Worm (Caenorhabditis elegans) whole organism, young adult: ENCODE results near the gene F16B4.4.

ENCODE experiments used
- B0261.1 ChIP-seq: sonication (generic microtip); optimal IDR thresholded peaks from 2 replicates; lab custom pipeline; 2016; ENCODE audit warnings: mild to moderate bottlenecking, missing genetic modification characterization, moderate library complexity, missing compliant biosample characterization
- D2030.7 ChIP-seq: fragments of 200-800 bp; sonication (Bioruptor generic); IDR thresholded peaks from 2 replicates; pipeline ENCODE4 v1.3.6; 2022; ENCODE audit warnings: missing genetic modification reagents, missing genetic modification characterization, missing compliant biosample characterization
- F23B12.7 ChIP-seq: sonication (generic microtip); optimal IDR thresholded peaks from 2 replicates; lab custom pipeline; 2017; ENCODE audit warnings: missing genetic modification characterization, mild to moderate bottlenecking, missing compliant biosample characterization, antibody characterized with exemption, moderate library complexity; ENCODE audit not compliant: insufficient read depth
- bed-1 ChIP-seq: fragments of 200-800 bp; sonication (Bioruptor generic); IDR thresholded peaks from 2 replicates; pipeline ENCODE4 v1.3.6; 2022; ENCODE audit warnings: missing genetic modification reagents, missing genetic modification characterization, missing compliant biosample characterization
- madf-8 ChIP-seq: fragments of 200-800 bp; sonication (Bioruptor generic); conservative IDR thresholded peaks from 2 replicates; pipeline ENCODE4 v1.3.6; 2022; ENCODE audit warnings: missing genetic modification reagents, missing genetic modification characterization, missing compliant biosample characterization
- nhr-90 ChIP-seq: sonication (generic microtip); optimal IDR thresholded peaks from 2 replicates; lab custom pipeline; 2016; ENCODE audit warnings: missing genotype, mild to moderate bottlenecking, missing genetic modification characterization, missing compliant biosample characterization
- sptf-2 ChIP-seq: fragments of 200-800 bp; sonication (Bioruptor generic); optimal IDR thresholded peaks from 2 replicates; lab custom pipeline; 2018; ENCODE audit warnings: mild to moderate bottlenecking, missing genetic modification characterization, missing compliant biosample characterization
- unc-62 ChIP-seq: fragments of 150-350 bp; optimal IDR thresholded peaks from 2 replicates; lab custom pipeline; 2014; ENCODE audit warnings: missing biosample characterization, missing genetic modification reagents, missing genetic modification characterization

DNA sequence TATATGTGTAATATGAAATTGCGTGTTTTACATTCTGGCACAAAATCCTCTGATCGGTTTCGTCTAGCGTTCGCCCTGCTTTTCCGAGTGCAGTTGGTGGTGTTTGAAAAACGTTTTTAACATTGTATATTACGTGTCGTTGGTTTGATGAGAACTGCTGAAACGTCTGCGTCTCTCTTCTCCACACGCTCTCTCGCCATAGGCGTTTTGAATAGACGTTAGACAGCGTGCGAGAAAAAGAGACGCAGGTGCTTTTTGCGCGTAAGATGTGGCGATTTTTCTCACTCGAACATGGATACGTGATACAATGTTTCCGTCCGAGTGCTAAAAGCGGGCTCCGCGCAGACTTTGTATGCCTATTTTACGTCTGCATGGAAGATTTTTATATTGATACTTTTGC is 26.7 kb downstream of the F16B4.4 start:
- TF ChIP-seq B0261.1 (no peak), madf-8 (GFP tag; lab: Robert Waterston, UW) (no peak), bed-1 (GFP tag; lab: Robert Waterston, UW) (no peak), sptf-2 (GFP tag; lab: Kevin White, UChicago) (no peak), D2030.7 (no peak), nhr-90 (no peak), F23B12.7 (tag; lab: Kevin White, UChicago) (no peak), unc-62 (GFP tag; lab: Kevin White, UChicago) (no peak)
